Comparison of ENCODE assay signal across 1 fruit fly cellular context in genomic region chr3L:5288118-5288517, dm6.
TF ChIP-seq lines count a peak whose summit lies in the region.

No protein-coding gene starts in this region.

TF ChIP-seq in whole organism, embryonic, 481 proteins besides CTCF, POLR2A, EP300 and RAD21 (continued from another document and continues in another):
- no peak for TF ChIP-seq Hr39 (optimal IDR thresholded peaks at IDR 0.05; lab: Kevin White, UChicago)
- TF ChIP-seq ftz-f1 (GFP tag; optimal IDR thresholded peaks at IDR 0.05; lab: Kevin White, UChicago): no peak
- TF ChIP-seq wdn (GFP tag; IDR thresholded peaks at IDR 0.05; lab: Robert Waterston, UW): peak; percentile 33; the same call in 1 of the 2 replicates
- no peak for TF ChIP-seq CG30431 (GFP tag; optimal IDR thresholded peaks at IDR 0.05; lab: Kevin White, UChicago)
- TF ChIP-seq her (GFP tag; optimal IDR thresholded peaks at IDR 0.05; lab: Kevin White, UChicago): no peak
- TF ChIP-seq CG16815 (GFP tag; optimal IDR thresholded peaks at IDR 0.05; lab: Kevin White, UChicago): peak; percentile 15
- TF ChIP-seq jumu (GFP tag; optimal IDR thresholded peaks at IDR 0.05; lab: Kevin White, UChicago): no peak
- TF ChIP-seq hkb (optimal IDR thresholded peaks at IDR 0.05; lab: Kevin White, UChicago): no peak
- TF ChIP-seq hkb (GFP tag; IDR thresholded peaks at IDR 0.05; lab: Robert Waterston, UW): peak; percentile 85
- no peak for TF ChIP-seq CG11398 (GFP tag; optimal IDR thresholded peaks at IDR 0.05; lab: Kevin White, UChicago)
- no peak for TF ChIP-seq CG1603 (tag; optimal IDR thresholded peaks at IDR 0.05; lab: Kevin White, UChicago)
- no peak for TF ChIP-seq odd (GFP tag; optimal IDR thresholded peaks at IDR 0.05; lab: Kevin White, UChicago)
- no peak for TF ChIP-seq Dfd (GFP tag; optimal IDR thresholded peaks at IDR 0.05; lab: Kevin White, UChicago)
- peak; percentile 51; the same call in 1 of the 2 replicates for TF ChIP-seq CG6689 (GFP tag; IDR thresholded peaks at IDR 0.05; lab: Robert Waterston, UW)
- no peak for TF ChIP-seq Dip3 (GFP tag; optimal IDR thresholded peaks at IDR 0.05; lab: Kevin White, UChicago)
- no peak for TF ChIP-seq Gug (GFP tag; IDR thresholded peaks at IDR 0.05; lab: Robert Waterston, UW)
- 0 out of 3 replicates have a peak, but pooled peaks have one; percentile 6 for TF ChIP-seq zfh1 (GFP tag; IDR thresholded peaks at IDR 0.05; lab: Robert Waterston, UW)
- TF ChIP-seq E2f2 (GFP tag; IDR thresholded peaks at IDR 0.05; lab: Robert Waterston, UW): peak; percentile 39; the same call in 1 of the 2 replicates
- TF ChIP-seq CG12071 (GFP tag; optimal IDR thresholded peaks at IDR 0.05; lab: Kevin White, UChicago): no peak
- TF ChIP-seq CG8388 (GFP tag; optimal IDR thresholded peaks at IDR 0.05; lab: Kevin White, UChicago): peak; percentile 40
- TF ChIP-seq nerfin-2 (GFP tag; IDR thresholded peaks at IDR 0.05; lab: Robert Waterston, UW; ENCODE audit: partially characterized antibody): no peak
- no peak for TF ChIP-seq CG2129 (GFP tag; IDR thresholded peaks at IDR 0.05; lab: Robert Waterston, UW; ENCODE audit: partially characterized antibody)
- TF ChIP-seq CG3407 (GFP tag; optimal IDR thresholded peaks at IDR 0.05; lab: Kevin White, UChicago): no peak
- peak; percentile 57 for TF ChIP-seq Ptx1 (GFP tag; IDR thresholded peaks at IDR 0.05; lab: Robert Waterston, UW)
- TF ChIP-seq gce (GFP tag; IDR thresholded peaks at IDR 0.05; lab: Robert Waterston, UW): no peak
- no peak for TF ChIP-seq Eip74EF (GFP tag; optimal IDR thresholded peaks at IDR 0.05; lab: Kevin White, UChicago)
- peak; percentile 30 for TF ChIP-seq nerfin-1 (tag; optimal IDR thresholded peaks at IDR 0.05; lab: Kevin White, UChicago)
- TF ChIP-seq CG4328 (GFP tag; optimal IDR thresholded peaks at IDR 0.05; lab: Kevin White, UChicago): no peak
- no peak for TF ChIP-seq HmgD (GFP tag; optimal IDR thresholded peaks at IDR 0.05; lab: Kevin White, UChicago)
- TF ChIP-seq twi (tag; optimal IDR thresholded peaks at IDR 0.05; lab: Kevin White, UChicago): no peak
- no peak for TF ChIP-seq toy (GFP tag; IDR thresholded peaks at IDR 0.05; lab: Robert Waterston, UW)
- no peak for TF ChIP-seq Atf-2 (GFP tag; optimal IDR thresholded peaks at IDR 0.05; lab: Kevin White, UChicago)
- no peak for TF ChIP-seq Asciz (GFP tag; optimal IDR thresholded peaks at IDR 0.05; lab: Kevin White, UChicago)
- TF ChIP-seq exex (tag; optimal IDR thresholded peaks at IDR 0.05; lab: Kevin White, UChicago): no peak
- peak; percentile 53 for TF ChIP-seq CG13424 (tag; optimal IDR thresholded peaks at IDR 0.05; lab: Kevin White, UChicago)
- TF ChIP-seq CG15601 (tag; optimal IDR thresholded peaks at IDR 0.05; lab: Kevin White, UChicago): no peak
- TF ChIP-seq Nf-YA (GFP tag; IDR thresholded peaks at IDR 0.05; lab: Robert Waterston, UW): 0 out of 2 replicates have a peak, but pooled peaks have one; percentile 39
- TF ChIP-seq bbx (GFP tag; IDR thresholded peaks at IDR 0.05; lab: Robert Waterston, UW; ENCODE audit: partially characterized antibody): no peak
- TF ChIP-seq fd3F (GFP tag; optimal IDR thresholded peaks at IDR 0.05; lab: Kevin White, UChicago): peak; percentile 34
- no peak for TF ChIP-seq sqz (GFP tag; optimal IDR thresholded peaks at IDR 0.05; lab: Kevin White, UChicago)
- peak; percentile 43 for TF ChIP-seq Deaf1 (tag; optimal IDR thresholded peaks at IDR 0.05; lab: Kevin White, UChicago)
- no peak for TF ChIP-seq chinmo (GFP tag; IDR thresholded peaks at IDR 0.05; lab: Robert Waterston, UW; ENCODE audit: partially characterized antibody)
- TF ChIP-seq tgo (GFP tag; IDR thresholded peaks at IDR 0.05; lab: Robert Waterston, UW): peak; percentile 55; the same call in 2 of the 3 replicates
- no peak for TF ChIP-seq zen (tag; optimal IDR thresholded peaks at IDR 0.05; lab: Kevin White, UChicago)
- TF ChIP-seq mld (GFP tag; IDR thresholded peaks at IDR 0.05; lab: Robert Waterston, UW; ENCODE audit: partially characterized antibody): no peak
- no peak for TF ChIP-seq ems (GFP tag; optimal IDR thresholded peaks at IDR 0.05; lab: Kevin White, UChicago)
- peak; percentile 51; the same call in 1 of the 3 replicates for TF ChIP-seq CG11093 (GFP tag; IDR thresholded peaks at IDR 0.05; lab: Robert Waterston, UW)
- no peak for TF ChIP-seq tup (GFP tag; optimal IDR thresholded peaks at IDR 0.05; lab: Kevin White, UChicago)
- no peak for TF ChIP-seq CG12219 (GFP tag; optimal IDR thresholded peaks at IDR 0.05; lab: Kevin White, UChicago)
- no peak for TF ChIP-seq CG8478 (optimal IDR thresholded peaks at IDR 0.05; lab: Kevin White, UChicago)
- no peak for TF ChIP-seq bigmax (GFP tag; optimal IDR thresholded peaks at IDR 0.05; lab: Kevin White, UChicago)
- no peak for TF ChIP-seq Camta (GFP tag; optimal IDR thresholded peaks at IDR 0.05; lab: Kevin White, UChicago)
- peak; percentile 76 for TF ChIP-seq Med (GFP tag; lab: Kevin White, UChicago)
- no peak for TF ChIP-seq CG11723 (GFP tag; optimal IDR thresholded peaks at IDR 0.05; lab: Kevin White, UChicago)
- TF ChIP-seq ase (GFP tag; IDR thresholded peaks at IDR 0.05; lab: Robert Waterston, UW): 0 out of 3 replicates have a peak, but pooled peaks have one; percentile 12
- peak; percentile 46 for TF ChIP-seq Hsf (GFP tag; optimal IDR thresholded peaks at IDR 0.05; lab: Kevin White, UChicago)
- TF ChIP-seq Adf1 (GFP tag; IDR thresholded peaks at IDR 0.05; lab: Robert Waterston, UW): peak; percentile 32; the same call in 1 of the 2 replicates
- no peak for TF ChIP-seq fu2 (GFP tag; optimal IDR thresholded peaks at IDR 0.05; lab: Kevin White, UChicago)
- TF ChIP-seq CG11085 (GFP tag; IDR thresholded peaks at IDR 0.05; lab: Robert Waterston, UW): no peak
- peak; percentile 75; the same call in 2 of the 3 replicates for TF ChIP-seq Dbx (GFP tag; IDR thresholded peaks at IDR 0.05; lab: Robert Waterston, UW)
- TF ChIP-seq Meics (GFP tag; optimal IDR thresholded peaks at IDR 0.05; lab: Kevin White, UChicago): peak; percentile 42
- no peak for TF ChIP-seq dmrt11E (tag; optimal IDR thresholded peaks at IDR 0.05; lab: Kevin White, UChicago)
- TF ChIP-seq CG12942 (GFP tag; optimal IDR thresholded peaks at IDR 0.05; lab: Kevin White, UChicago): no peak
- no peak for TF ChIP-seq Hey (tag; optimal IDR thresholded peaks at IDR 0.05; lab: Kevin White, UChicago)
- no peak for TF ChIP-seq eyg (GFP tag; optimal IDR thresholded peaks at IDR 0.05; lab: Kevin White, UChicago)
- TF ChIP-seq psq (GFP tag; optimal IDR thresholded peaks at IDR 0.05; lab: Kevin White, UChicago): no peak
- TF ChIP-seq zfh2 (GFP tag; optimal IDR thresholded peaks at IDR 0.05; lab: Kevin White, UChicago): no peak
- no peak for TF ChIP-seq CG2116 (GFP tag; optimal IDR thresholded peaks at IDR 0.05; lab: Kevin White, UChicago)
- no peak for TF ChIP-seq Elba2 (GFP tag; optimal IDR thresholded peaks at IDR 0.05; lab: Kevin White, UChicago)
- no peak for TF ChIP-seq CG34224 (GFP tag; IDR thresholded peaks at IDR 0.05; lab: Robert Waterston, UW; ENCODE audit: partially characterized antibody)
- TF ChIP-seq CG12299 (tag; optimal IDR thresholded peaks at IDR 0.05; lab: Kevin White, UChicago): no peak
- no peak for TF ChIP-seq CG8944 (GFP tag; optimal IDR thresholded peaks at IDR 0.05; lab: Kevin White, UChicago)
- peak; percentile 45 for TF ChIP-seq CG13775 (GFP tag; optimal IDR thresholded peaks at IDR 0.05; lab: Kevin White, UChicago)
- TF ChIP-seq ash1 (GFP tag; optimal IDR thresholded peaks at IDR 0.05; lab: Kevin White, UChicago): no peak
- no peak for TF ChIP-seq Pdp1 (GFP tag; optimal IDR thresholded peaks at IDR 0.05; lab: Kevin White, UChicago)
- TF ChIP-seq luna (GFP tag; optimal IDR thresholded peaks at IDR 0.05; lab: Kevin White, UChicago): no peak
- TF ChIP-seq pan (optimal IDR thresholded peaks at IDR 0.05; lab: Kevin White, UChicago): no peak
- peak in 1 of 2 experiments; percentile 70 for TF ChIP-seq pan (GFP tag; optimal IDR thresholded peaks at IDR 0.05 in 1 of 2, IDR thresholded peaks at IDR 0.05 in 1 of 2)
- no peak for TF ChIP-seq CG7357 (GFP tag; IDR thresholded peaks at IDR 0.05; lab: Robert Waterston, UW)
- peak; percentile 13 for TF ChIP-seq zf30C (GFP tag; optimal IDR thresholded peaks at IDR 0.05; lab: Kevin White, UChicago)
- no peak for TF ChIP-seq CG14860 (GFP tag; IDR thresholded peaks at IDR 0.05; lab: Robert Waterston, UW; ENCODE audit: partially characterized antibody)
- no peak for TF ChIP-seq tap (tag; optimal IDR thresholded peaks at IDR 0.05; lab: Kevin White, UChicago)
- TF ChIP-seq Jarid2 (GFP tag; optimal IDR thresholded peaks at IDR 0.05; lab: Kevin White, UChicago): no peak
- peak; percentile 39 for TF ChIP-seq CG18764 (GFP tag; optimal IDR thresholded peaks at IDR 0.05; lab: Kevin White, UChicago)
- TF ChIP-seq rib (GFP tag; IDR thresholded peaks at IDR 0.05; lab: Robert Waterston, UW): no peak
- no peak; the same call in 1 of the 2 replicates for TF ChIP-seq Ravus (GFP tag; IDR thresholded peaks at IDR 0.05; lab: Robert Waterston, UW)
- TF ChIP-seq tll (GFP tag; optimal IDR thresholded peaks at IDR 0.05; lab: Kevin White, UChicago): no peak
- TF ChIP-seq Sry-δ (GFP tag; optimal IDR thresholded peaks at IDR 0.05; lab: Kevin White, UChicago): no peak
- no peak for TF ChIP-seq CG34376 (GFP tag; optimal IDR thresholded peaks at IDR 0.05; lab: Kevin White, UChicago)
- TF ChIP-seq Nf-YB (GFP tag; optimal IDR thresholded peaks at IDR 0.05; lab: Kevin White, UChicago): no peak
- no peak for TF ChIP-seq otp (GFP tag; IDR thresholded peaks at IDR 0.05; lab: Robert Waterston, UW)
- TF ChIP-seq CG4360 (GFP tag; IDR thresholded peaks at IDR 0.05; lab: Robert Waterston, UW): 0 out of 2 replicates have a peak, but pooled peaks have one; percentile 9
- no peak for TF ChIP-seq Stat92E (GFP tag; optimal IDR thresholded peaks at IDR 0.05; lab: Kevin White, UChicago)
- TF ChIP-seq so (GFP tag; IDR thresholded peaks at IDR 0.05; lab: Robert Waterston, UW): 0 out of 3 replicates have a peak, but pooled peaks have one; percentile 39
- TF ChIP-seq Hand (GFP tag; optimal IDR thresholded peaks at IDR 0.05; lab: Kevin White, UChicago): peak; percentile 47
- peak; percentile 43 for TF ChIP-seq CG6813 (GFP tag; optimal IDR thresholded peaks at IDR 0.05; lab: Kevin White, UChicago)
- TF ChIP-seq repo (GFP tag; optimal IDR thresholded peaks at IDR 0.05; lab: Kevin White, UChicago): no peak
- peak; percentile 73 for TF ChIP-seq phol (tag; optimal IDR thresholded peaks at IDR 0.05; lab: Kevin White, UChicago)
- peak; percentile 20 for TF ChIP-seq CG15696 (tag; optimal IDR thresholded peaks at IDR 0.05; lab: Kevin White, UChicago)
- TF ChIP-seq Sox100B (GFP tag; optimal IDR thresholded peaks at IDR 0.05; lab: Kevin White, UChicago): peak; percentile 62
- TF ChIP-seq NFAT (GFP tag; IDR thresholded peaks at IDR 0.05; lab: Robert Waterston, UW): no peak
- no peak for TF ChIP-seq unc-4 (GFP tag; IDR thresholded peaks at IDR 0.05; lab: Robert Waterston, UW; ENCODE audit: partially characterized antibody)
- no peak for TF ChIP-seq Doc2 (GFP tag; IDR thresholded peaks at IDR 0.05; lab: Robert Waterston, UW)
- TF ChIP-seq NC2β (GFP tag; optimal IDR thresholded peaks at IDR 0.05; lab: Kevin White, UChicago): no peak
- TF ChIP-seq Lhr (GFP tag; optimal IDR thresholded peaks at IDR 0.05; lab: Kevin White, UChicago): no peak
- TF ChIP-seq Bteb2 (GFP tag; optimal IDR thresholded peaks at IDR 0.05; lab: Kevin White, UChicago): no peak
- no peak for TF ChIP-seq pfk (GFP tag; optimal IDR thresholded peaks at IDR 0.05; lab: Kevin White, UChicago)
- TF ChIP-seq nmo (GFP tag; optimal IDR thresholded peaks at IDR 0.05; lab: Kevin White, UChicago): peak; percentile 42
- TF ChIP-seq nau (GFP tag; optimal IDR thresholded peaks at IDR 0.05; lab: Kevin White, UChicago): peak; percentile 34
- peak; percentile 19 for TF ChIP-seq Hr3 (GFP tag; optimal IDR thresholded peaks at IDR 0.05; lab: Kevin White, UChicago)
- TF ChIP-seq Opbp (GFP tag; IDR thresholded peaks at IDR 0.05; lab: Robert Waterston, UW; ENCODE audit: partially characterized antibody): no peak
- TF ChIP-seq dm (GFP tag; optimal IDR thresholded peaks at IDR 0.05; lab: Kevin White, UChicago): no peak
- TF ChIP-seq CG17802 (tag; optimal IDR thresholded peaks at IDR 0.05; lab: Kevin White, UChicago): no peak
- TF ChIP-seq Neu2 (GFP tag; optimal IDR thresholded peaks at IDR 0.05; lab: Kevin White, UChicago; ENCODE audit: borderline replicate concordance): no peak
- peak; percentile 84 for TF ChIP-seq lab (GFP tag; optimal IDR thresholded peaks at IDR 0.05; lab: Kevin White, UChicago)
- TF ChIP-seq Dek (tag; optimal IDR thresholded peaks at IDR 0.05; lab: Kevin White, UChicago): peak; percentile 51
- no peak for TF ChIP-seq Fer2 (tag; optimal IDR thresholded peaks at IDR 0.05; lab: Kevin White, UChicago)
- no peak for TF ChIP-seq CG7963 (GFP tag; IDR thresholded peaks at IDR 0.05; lab: Robert Waterston, UW; ENCODE audit: partially characterized antibody)
- TF ChIP-seq Hmr (GFP tag; optimal IDR thresholded peaks at IDR 0.05; lab: Kevin White, UChicago): peak; percentile 68
- no peak for TF ChIP-seq Bgb (GFP tag; IDR thresholded peaks at IDR 0.05; lab: Robert Waterston, UW; ENCODE audit: partially characterized antibody)
- no peak for TF ChIP-seq CG12104 (GFP tag; optimal IDR thresholded peaks at IDR 0.05; lab: Kevin White, UChicago)
- no peak for TF ChIP-seq CG2875 (GFP tag; optimal IDR thresholded peaks at IDR 0.05; lab: Kevin White, UChicago)
- TF ChIP-seq peb (GFP tag; IDR thresholded peaks at IDR 0.05; lab: Robert Waterston, UW): no peak
- TF ChIP-seq Dp (GFP tag; optimal IDR thresholded peaks at IDR 0.05; lab: Kevin White, UChicago): no peak
- TF ChIP-seq gro (GFP tag; optimal IDR thresholded peaks at IDR 0.05; lab: Kevin White, UChicago): no peak
- TF ChIP-seq CG8089 (GFP tag; optimal IDR thresholded peaks at IDR 0.05; lab: Kevin White, UChicago): no peak
- TF ChIP-seq CG11695 (GFP tag; IDR thresholded peaks at IDR 0.05; lab: Robert Waterston, UW): peak; percentile 54; the same call in 2 of the 3 replicates
- TF ChIP-seq B-H2 (GFP tag; optimal IDR thresholded peaks at IDR 0.05; lab: Kevin White, UChicago): peak; percentile 41
- TF ChIP-seq lola (GFP tag; optimal IDR thresholded peaks at IDR 0.05; lab: Kevin White, UChicago): no peak
- no peak for TF ChIP-seq ATbp (GFP tag; optimal IDR thresholded peaks at IDR 0.05; lab: Kevin White, UChicago)
- peak; percentile 49 for TF ChIP-seq bcd (GFP tag; optimal IDR thresholded peaks at IDR 0.05; lab: Kevin White, UChicago)
- 0 out of 2 replicates have a peak, but pooled peaks have one; percentile 39 for TF ChIP-seq seq (GFP tag; IDR thresholded peaks at IDR 0.05; lab: Robert Waterston, UW)
- TF ChIP-seq yki (optimal IDR thresholded peaks at IDR 0.05; lab: Kevin White, UChicago): no peak
